Fruit fly (Drosophila melanogaster): Measurements from ENCODE around the gene CG18508.

The CG18508 gene

DNA sequence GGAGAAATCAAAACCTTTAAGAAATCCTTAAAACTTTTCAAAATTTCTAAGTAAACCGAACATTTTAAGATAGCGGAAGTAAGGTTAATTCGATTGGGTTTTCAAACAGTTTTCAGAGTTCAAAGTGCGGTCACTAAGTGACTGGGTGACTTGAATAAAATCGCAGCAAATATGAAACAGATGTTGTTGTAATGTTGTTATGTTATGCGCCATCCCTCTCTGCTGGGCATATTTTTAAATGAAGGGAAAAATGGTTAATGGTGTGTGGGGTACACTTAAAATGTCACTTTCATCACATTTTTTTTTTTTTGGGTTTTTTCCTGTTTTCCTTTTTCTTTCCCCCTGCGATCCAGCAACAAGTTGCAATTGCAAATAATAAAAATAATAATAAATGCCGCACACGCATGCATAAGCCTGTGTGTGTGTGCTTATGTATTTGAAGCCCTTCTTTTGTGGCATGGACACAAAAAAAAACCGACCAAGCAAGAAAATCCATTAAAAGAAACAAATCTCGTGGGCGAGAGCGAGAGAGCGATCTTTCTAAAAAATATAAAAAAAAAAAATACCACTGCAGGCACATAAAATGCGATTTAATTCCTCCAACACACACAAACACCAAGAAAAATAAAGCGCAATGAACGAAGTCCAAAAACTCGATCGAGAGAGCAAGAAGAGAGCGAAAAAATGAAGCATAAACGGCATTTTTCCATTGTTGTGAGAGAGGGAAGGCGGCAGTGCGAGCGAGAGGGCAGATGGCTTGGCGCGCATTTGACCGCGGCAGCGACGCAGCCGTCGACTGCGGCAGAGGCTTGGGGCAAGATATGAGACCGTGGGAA, 11.2 kb downstream of the CG18508 start:
- TF ChIP-seq pdm3 (GFP tag; optimal IDR thresholded peaks at IDR 0.05), result no peak
- TF ChIP-seq CG8119 (GFP tag; IDR thresholded peaks at IDR 0.05), result peak; percentile 10; the same call in 2 of the 3 replicates
- no peak for TF ChIP-seq CG8632 (GFP tag; optimal IDR thresholded peaks at IDR 0.05)
- TF ChIP-seq Hr39 (GFP tag; optimal IDR thresholded peaks at IDR 0.05), result no peak
- peak; percentile 34 for TF ChIP-seq CG34406 (GFP tag; optimal IDR thresholded peaks at IDR 0.05)
- TF ChIP-seq dsx (GFP tag; optimal IDR thresholded peaks at IDR 0.05; ENCODE audit: poor library complexity, severe bottlenecking), result peak; percentile 30
- TF ChIP-seq CG6792 (GFP tag; optimal IDR thresholded peaks at IDR 0.05), result no peak
- TF ChIP-seq CG11902 (GFP tag; optimal IDR thresholded peaks at IDR 0.05), result no peak
- TF ChIP-seq CG3032 (tag; optimal IDR thresholded peaks at IDR 0.05), result peak; percentile 32
- TF ChIP-seq esn (GFP tag; optimal IDR thresholded peaks at IDR 0.05), result no peak
- no peak for TF ChIP-seq Sox14 (GFP tag; optimal IDR thresholded peaks at IDR 0.05)
- peak; percentile 9 for TF ChIP-seq eg (GFP tag; IDR thresholded peaks at IDR 0.05)
- TF ChIP-seq CG4318 (GFP tag; optimal IDR thresholded peaks at IDR 0.05), result no peak
- TF ChIP-seq CG6163 (GFP tag; IDR thresholded peaks at IDR 0.05), result peak; percentile 36; the same call in 2 of the 3 replicates
- TF ChIP-seq CG7368 (GFP tag; optimal IDR thresholded peaks at IDR 0.05), result no peak
- TF ChIP-seq Eip93F (GFP tag; optimal IDR thresholded peaks at IDR 0.05), result no peak
- TF ChIP-seq Ets96B (tag; optimal IDR thresholded peaks at IDR 0.05), result peak; percentile 31
- TF ChIP-seq svp (GFP tag), result no peak
- no peak for TF ChIP-seq net (GFP tag; optimal IDR thresholded peaks at IDR 0.05)
- no peak for TF ChIP-seq Hr4 (GFP tag; optimal IDR thresholded peaks at IDR 0.05)
- TF ChIP-seq Smox (GFP tag; optimal IDR thresholded peaks at IDR 0.05), result no peak
- TF ChIP-seq CG1621 (tag; optimal IDR thresholded peaks at IDR 0.05), result peak; percentile 5
- TF ChIP-seq Sox15 (GFP tag; optimal IDR thresholded peaks at IDR 0.05), result no peak
- TF ChIP-seq salr (GFP tag; optimal IDR thresholded peaks at IDR 0.05), result no peak
- TF ChIP-seq Met (GFP tag; optimal IDR thresholded peaks at IDR 0.05), result peak; percentile 11
- no peak for TF ChIP-seq CG16779 (tag; optimal IDR thresholded peaks at IDR 0.05)
- TF ChIP-seq CG15336 (GFP tag; IDR thresholded peaks at IDR 0.05), result no peak
- TF ChIP-seq CG6808 (GFP tag; optimal IDR thresholded peaks at IDR 0.05), result peak; percentile 2
- peak; percentile 59 for TF ChIP-seq Eip78C (GFP tag)
- no peak for TF ChIP-seq CG11762 (GFP tag; optimal IDR thresholded peaks at IDR 0.05; ENCODE audit: insufficient read depth)
- no peak for TF ChIP-seq dac (GFP tag; optimal IDR thresholded peaks at IDR 0.05)
- TF ChIP-seq acj6 (GFP tag; optimal IDR thresholded peaks at IDR 0.05), result no peak
- peak; percentile 44 to 72 for TF ChIP-seq ss (GFP tag; optimal IDR thresholded peaks at IDR 0.05)

DNA sequence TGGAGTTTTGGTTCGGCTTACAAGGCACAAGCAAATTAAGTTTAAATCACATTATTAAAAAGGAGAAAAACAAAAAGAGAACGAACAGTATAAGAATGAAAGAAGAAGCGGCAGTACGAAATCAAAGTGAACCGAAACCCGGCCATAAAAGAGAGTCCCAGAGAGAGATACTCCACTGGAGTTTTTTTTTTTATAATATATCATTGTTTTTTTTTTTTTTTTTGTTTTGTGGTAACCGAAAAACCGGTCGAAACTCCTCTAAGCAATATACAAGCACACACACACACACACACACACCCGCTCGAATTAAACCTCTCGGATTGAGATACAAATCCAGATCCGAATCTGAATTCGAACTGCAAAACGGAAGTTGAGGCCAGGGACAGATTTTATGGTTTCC, 14.3 kb downstream of the CG18508 start:
- TF ChIP-seq spab (GFP tag; optimal IDR thresholded peaks at IDR 0.05), result peak; percentile 20
- peak; percentile 19 for TF ChIP-seq CG8632 (GFP tag; optimal IDR thresholded peaks at IDR 0.05)
- TF ChIP-seq CG6163 (GFP tag; IDR thresholded peaks at IDR 0.05), result peak; percentile 55; the same call in 1 of the 3 replicates
- peak; percentile 47 for TF ChIP-seq CG9139 (GFP tag; optimal IDR thresholded peaks at IDR 0.05)
- TF ChIP-seq CG6854 (GFP tag; optimal IDR thresholded peaks at IDR 0.05), result no peak
- TF ChIP-seq ss (GFP tag; optimal IDR thresholded peaks at IDR 0.05), result peak; percentile 58 to 64
- peak; percentile 7 for TF ChIP-seq net (GFP tag; optimal IDR thresholded peaks at IDR 0.05)
- TF ChIP-seq Sox102F (GFP tag; optimal IDR thresholded peaks at IDR 0.05), result peak; percentile 31
- peak; percentile 19 for TF ChIP-seq CG16779 (tag; optimal IDR thresholded peaks at IDR 0.05)
- no peak for TF ChIP-seq CG11902 (GFP tag; optimal IDR thresholded peaks at IDR 0.05)
- no peak for TF ChIP-seq CG11294 (GFP tag; IDR thresholded peaks at IDR 0.05)
- peak; percentile 46 for TF ChIP-seq CG6808 (GFP tag; optimal IDR thresholded peaks at IDR 0.05)
- TF ChIP-seq CG15336 (GFP tag; IDR thresholded peaks at IDR 0.05), result peak; percentile 38
- peak; percentile 5 for TF ChIP-seq Ets96B (tag; optimal IDR thresholded peaks at IDR 0.05)
- TF ChIP-seq vri (GFP tag; optimal IDR thresholded peaks at IDR 0.05), result no peak
- peak; percentile 32 for TF ChIP-seq dsx (GFP tag; optimal IDR thresholded peaks at IDR 0.05; ENCODE audit: poor library complexity, severe bottlenecking)
- TF ChIP-seq CG8119 (GFP tag; IDR thresholded peaks at IDR 0.05), result peak; percentile 65; the same call in 1 of the 3 replicates
